Fruit fly (Drosophila melanogaster) whole organism, wandering third instar larva: ENCODE measurements around the gene Vm26Aa.
A peak's percentile ranks its signal among the peaks of the same experiment; 100 is the strongest.

Experiments
- Abd-B ChIP-seq: fragments of >200 bp; optimal IDR thresholded peaks from 2 replicates; lab custom pipeline; 2017; ENCODE audit warnings: missing biosample characterization, missing genetic modification characterization
- Dfd ChIP-seq: fragments of >200 bp; optimal IDR thresholded peaks from 2 replicates; lab custom pipeline; 2017; ENCODE audit warnings: missing biosample characterization, missing genetic modification characterization
- Dif ChIP-seq: fragments of 200-275, 200-300 bp; sonication (Bioruptor generic); optimal IDR thresholded peaks from 2 replicates; lab custom pipeline; 2018; ENCODE audit warnings: missing biosample characterization, missing genetic modification characterization; ENCODE audit not compliant: partially characterized antibody
- HLH106 ChIP-seq: fragments of 200-800 bp; optimal IDR thresholded peaks from 3 replicates; lab custom pipeline; 2019; ENCODE audit warnings: missing biosample characterization, mild to moderate bottlenecking, missing genetic modification characterization, moderate library complexity
- Jra ChIP-seq: sonication (Bioruptor generic); optimal IDR thresholded peaks from 2 replicates; lab custom pipeline; 2016; ENCODE audit warnings: missing biosample characterization, missing genetic modification characterization
- Myc ChIP-seq: fragments of >200 bp; optimal IDR thresholded peaks from 2 replicates; lab custom pipeline; 2017
- dmrt93B ChIP-seq: fragments of 200-800 bp; sonication (Bioruptor generic); optimal IDR thresholded peaks from 2 replicates; lab custom pipeline; 2018; ENCODE audit warnings: missing biosample characterization, mild to moderate bottlenecking, missing genetic modification characterization
- dsf ChIP-seq: sonication (Bioruptor generic); optimal IDR thresholded peaks from 2 replicates; lab custom pipeline; 2016; ENCODE audit warnings: missing biosample characterization, missing genetic modification characterization, borderline replicate concordance
- foxo ChIP-seq, 2 experiments: fragments of 200-800 bp; sonication (Bioruptor generic); optimal IDR thresholded peaks; 2 replicates in 1 of 2; 3 replicates in 1 of 2; lab custom pipeline; 2016 to 2017; ENCODE audit warnings: missing biosample characterization in 2 of 2, missing genetic modification characterization in 2 of 2
- lola ChIP-seq: fragments of >200 bp; optimal IDR thresholded peaks from 2 replicates; lab custom pipeline; 2017; ENCODE audit warnings: missing biosample characterization, missing genetic modification characterization
- pan ChIP-seq: fragments of >200 bp; optimal IDR thresholded peaks from 2 replicates; lab custom pipeline; 2017
- tai ChIP-seq: sonication (Bioruptor generic); optimal IDR thresholded peaks from 2 replicates; lab custom pipeline; 2016; ENCODE audit warnings: missing biosample characterization, missing genetic modification characterization
- usp ChIP-seq: fragments of >200 bp; optimal IDR thresholded peaks from 2 replicates; lab custom pipeline; 2017; ENCODE audit warnings: missing biosample characterization, missing genetic modification characterization
- woc ChIP-seq: sonication (Bioruptor generic); optimal IDR thresholded peaks from 2 replicates; lab custom pipeline; 2016; ENCODE audit warnings: missing biosample characterization, mild to moderate bottlenecking, missing genetic modification characterization

DNA sequence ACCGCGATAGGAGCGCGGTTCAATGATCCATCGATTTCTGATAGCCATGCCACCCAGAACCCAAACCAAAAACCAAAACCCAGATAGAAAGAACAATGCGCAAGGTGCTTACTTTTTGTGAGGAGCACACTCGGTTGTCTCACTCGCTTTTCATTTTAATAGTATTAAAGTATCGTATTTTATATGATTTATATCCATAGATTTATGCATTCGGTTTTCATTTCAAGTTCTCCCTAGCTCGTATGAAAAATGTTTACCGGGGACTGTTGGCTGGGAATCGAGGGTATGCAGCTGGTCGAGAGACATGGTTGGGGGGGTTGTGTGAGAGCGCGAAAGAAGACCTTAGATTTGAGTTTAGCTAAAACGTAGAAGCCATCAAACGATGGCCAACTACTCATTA lies 11.9 kb upstream of the Vm26Aa start:
- TF ChIP-seq Abd-B (GFP tag; lab: Kevin White, UChicago) (no peak), usp (GFP tag; lab: Kevin White, UChicago) (no peak), dsf (GFP tag; lab: Kevin White, UChicago) (peak; percentile 31), HLH106 (tag; lab: Kevin White, UChicago) (peak; percentile 60), Myc (no peak), tai (GFP tag; lab: Kevin White, UChicago) (no peak), pan (no peak), foxo (GFP tag; optimal IDR thresholded peaks at IDR 0.05; lab: Kevin White, UChicago) (no peak), Dif (GFP tag; lab: Kevin White, UChicago) (no peak), Dfd (no peak), woc (GFP tag; lab: Kevin White, UChicago) (peak; percentile 62), lola (GFP tag; lab: Kevin White, UChicago) (no peak), dmrt93B (GFP tag; lab: Kevin White, UChicago) (peak; percentile 17), Jra (GFP tag; lab: Kevin White, UChicago) (peak; percentile 39)
